Worm (Caenorhabditis elegans): ENCODE data around the gene gas-1.

DNA sequence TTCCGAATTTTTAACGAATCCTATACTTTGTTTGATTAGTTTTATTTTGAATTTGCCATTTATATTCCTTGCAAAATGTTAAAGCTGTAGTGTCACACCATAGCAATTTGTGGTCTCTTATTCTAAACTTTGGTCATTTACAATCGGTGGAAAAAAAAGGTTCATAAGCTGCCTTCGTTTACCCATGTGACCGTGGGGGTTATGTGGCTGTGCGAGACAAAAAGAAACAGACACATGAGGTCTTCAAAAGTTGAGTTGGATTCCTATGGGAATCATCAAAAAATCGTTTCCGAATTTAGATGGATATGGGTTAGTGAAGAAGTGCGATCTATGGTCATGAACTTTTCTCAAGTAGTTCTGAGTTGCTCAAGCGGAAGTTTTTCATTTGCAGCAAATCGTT, 25.9 kb downstream of the gas-1 start:
- TF ChIP-seq med-1 (GFP tag; optimal IDR thresholded peaks at IDR 0.05; ENCODE audit: insufficient read depth) = no peak
- no peak for TF ChIP-seq ztf-23 (GFP tag; IDR thresholded peaks at IDR 0.05)
- no peak for TF ChIP-seq tab-1 (GFP tag; IDR thresholded peaks at IDR 0.05)
- TF ChIP-seq klf-2 (GFP tag; conservative IDR thresholded peaks at IDR 0.05) = no peak
- no peak for TF ChIP-seq ref-1 (GFP tag; conservative IDR thresholded peaks at IDR 0.05)
- TF ChIP-seq flt-1 (GFP tag; IDR thresholded peaks at IDR 0.05) = no peak
- no peak for TF ChIP-seq cog-1 (tag; optimal IDR thresholded peaks at IDR 0.05)
- TF ChIP-seq T22C8.4 (GFP tag; IDR thresholded peaks at IDR 0.05) = no peak

Data from whole organism, midembryonic.